Worm (Caenorhabditis elegans) whole organism, L3 larva: Measurements from ENCODE around the gene zipt-2.2.

ENCODE experiments used
- R02D3.7 ChIP-seq: fragments of 150-350 bp; optimal IDR thresholded peaks from 2 replicates; lab custom pipeline; 2014; ENCODE audit warnings: missing biosample characterization, missing genetic modification characterization
- ZK546.5 ChIP-seq: sonication (generic microtip); optimal IDR thresholded peaks from 2 replicates; lab custom pipeline; 2017; ENCODE audit warnings: missing biosample characterization, missing genetic modification characterization
- ama-1 ChIP-seq: fragments of 150-350 bp; optimal IDR thresholded peaks from 2 replicates; lab custom pipeline; 2018
- ceh-16 ChIP-seq: sonication (generic microtip); optimal IDR thresholded peaks from 2 replicates; lab custom pipeline; 2017; ENCODE audit warnings: missing biosample characterization, missing genetic modification characterization
- ceh-28 ChIP-seq: fragments of 150-350 bp; optimal IDR thresholded peaks from 2 replicates; lab custom pipeline; 2014; ENCODE audit warnings: missing biosample characterization, missing genetic modification reagents, missing genetic modification characterization
- ceh-82 ChIP-seq: fragments of 150-350 bp; optimal IDR thresholded peaks from 2 replicates; lab custom pipeline; 2014; ENCODE audit warnings: missing biosample characterization, missing genetic modification characterization
- ceh-9 ChIP-seq: sonication (generic microtip); optimal IDR thresholded peaks from 2 replicates; lab custom pipeline; 2018; ENCODE audit warnings: missing biosample characterization, missing genetic modification characterization
- egl-27 ChIP-seq: sonication (generic microtip); optimal IDR thresholded peaks from 4 replicates; lab custom pipeline; 2017; ENCODE audit warnings: missing biosample characterization, missing genetic modification reagents, missing genetic modification characterization
- egl-5 ChIP-seq: fragments of 150-350 bp; optimal IDR thresholded peaks from 2 replicates; lab custom pipeline; 2017; ENCODE audit warnings: missing biosample characterization, missing genetic modification reagents, missing genetic modification characterization, inconsistent platforms
- elt-2 ChIP-seq: sonication (generic microtip); optimal IDR thresholded peaks from 2 replicates; lab custom pipeline; 2016; ENCODE audit warnings: missing genetic modification reagents, mild to moderate bottlenecking, missing genetic modification characterization, missing compliant biosample characterization
- elt-3 ChIP-seq, 3 experiments: fragments of 150-350 bp in 1 of 3; sonication (generic microtip) in 2 of 3; optimal IDR thresholded peaks; 2 replicates in 2 of 3; 4 replicates in 1 of 3; lab custom pipeline; 2014 to 2017; ENCODE audit warnings: missing biosample characterization in 3 of 3, missing genetic modification characterization in 3 of 3
- eor-1 ChIP-seq, 2 experiments: fragments of 150-350 bp; optimal IDR thresholded peaks; 2 replicates each; lab custom pipeline; 2014 to 2018; ENCODE audit warnings: missing biosample characterization in 2 of 2, missing genetic modification characterization in 2 of 2
- fos-1 ChIP-seq: fragments of 150-350 bp; optimal IDR thresholded peaks from 2 replicates; lab custom pipeline; 2014; ENCODE audit warnings: missing biosample characterization, missing genetic modification characterization
- hmg-11 ChIP-seq: sonication (generic microtip); optimal IDR thresholded peaks from 2 replicates; lab custom pipeline; 2016; ENCODE audit warnings: missing genetic modification characterization, missing compliant biosample characterization
- jun-1 ChIP-seq: fragments of 150-350 bp; optimal IDR thresholded peaks from 2 replicates; lab custom pipeline; 2014; ENCODE audit warnings: missing biosample characterization, missing genetic modification reagents, missing genetic modification characterization
- lin-15B ChIP-seq: fragments of 150-350 bp; optimal IDR thresholded peaks from 2 replicates; lab custom pipeline; 2014; ENCODE audit warnings: missing biosample characterization, missing genetic modification characterization
- lin-39 ChIP-seq: fragments of 150-350 bp; optimal IDR thresholded peaks from 2 replicates; lab custom pipeline; 2018; ENCODE audit warnings: missing biosample characterization, missing genetic modification reagents, missing genetic modification characterization
- lsy-12 ChIP-seq: sonication (generic microtip); optimal IDR thresholded peaks from 2 replicates; lab custom pipeline; 2016; ENCODE audit warnings: mild to moderate bottlenecking, missing genetic modification characterization, missing compliant biosample characterization
- mdl-1 ChIP-seq: fragments of 150-350 bp; optimal IDR thresholded peaks from 2 replicates; lab custom pipeline; 2014; ENCODE audit warnings: missing biosample characterization, missing genetic modification characterization
- nhr-11 ChIP-seq: fragments of 150-350 bp; optimal IDR thresholded peaks from 2 replicates; lab custom pipeline; 2014; ENCODE audit warnings: missing biosample characterization, missing genetic modification characterization
- nhr-237 ChIP-seq: fragments of 150-350 bp; optimal IDR thresholded peaks from 2 replicates; lab custom pipeline; 2014; ENCODE audit warnings: missing biosample characterization, missing genetic modification characterization
- nhr-67 ChIP-seq: fragments of 150-350 bp; optimal IDR thresholded peaks from 2 replicates; lab custom pipeline; 2014; ENCODE audit warnings: missing biosample characterization, missing genetic modification characterization
- nhr-77 ChIP-seq: fragments of 150-350 bp; optimal IDR thresholded peaks from 2 replicates; lab custom pipeline; 2014; ENCODE audit warnings: missing biosample characterization, missing genetic modification characterization
- pha-4 ChIP-seq: fragments of 150-350 bp; optimal IDR thresholded peaks from 2 replicates; lab custom pipeline; 2014; ENCODE audit warnings: missing biosample characterization, missing genetic modification reagents, missing genetic modification characterization
- pqm-1 ChIP-seq: fragments of 150-350 bp; optimal IDR thresholded peaks from 2 replicates; lab custom pipeline; 2017; ENCODE audit warnings: missing biosample characterization, missing genetic modification characterization, inconsistent platforms
- skn-1 ChIP-seq: fragments of 150-350 bp; optimal IDR thresholded peaks from 2 replicates; lab custom pipeline; 2014; ENCODE audit warnings: missing biosample characterization, missing genetic modification characterization
- snpc-4 ChIP-seq: fragments of 150-350 bp; optimal IDR thresholded peaks from 2 replicates; lab custom pipeline; 2014; ENCODE audit warnings: missing biosample characterization, missing genetic modification characterization
- tbx-2 ChIP-seq: sonication (generic microtip); optimal IDR thresholded peaks from 2 replicates; lab custom pipeline; 2016; ENCODE audit warnings: mild to moderate bottlenecking, missing genetic modification characterization, missing compliant biosample characterization
- unc-39 ChIP-seq: sonication (generic microtip); optimal IDR thresholded peaks from 4 replicates; lab custom pipeline; 2017; ENCODE audit warnings: missing biosample characterization, missing genetic modification characterization
- unc-62 ChIP-seq: fragments of 150-350 bp; sonication (generic microtip); optimal IDR thresholded peaks from 4 replicates; lab custom pipeline; 2014; ENCODE audit warnings: missing biosample characterization, missing genetic modification reagents, missing genetic modification characterization
- ztf-11 ChIP-seq: fragments of 150-350 bp; optimal IDR thresholded peaks from 2 replicates; lab custom pipeline; 2014; ENCODE audit warnings: missing biosample characterization, missing genetic modification characterization
- ztf-4 ChIP-seq: fragments of 150-350 bp; optimal IDR thresholded peaks from 2 replicates; lab custom pipeline; 2014; ENCODE audit warnings: missing biosample characterization, missing genetic modification characterization

Gene zipt-2.2

DNA sequence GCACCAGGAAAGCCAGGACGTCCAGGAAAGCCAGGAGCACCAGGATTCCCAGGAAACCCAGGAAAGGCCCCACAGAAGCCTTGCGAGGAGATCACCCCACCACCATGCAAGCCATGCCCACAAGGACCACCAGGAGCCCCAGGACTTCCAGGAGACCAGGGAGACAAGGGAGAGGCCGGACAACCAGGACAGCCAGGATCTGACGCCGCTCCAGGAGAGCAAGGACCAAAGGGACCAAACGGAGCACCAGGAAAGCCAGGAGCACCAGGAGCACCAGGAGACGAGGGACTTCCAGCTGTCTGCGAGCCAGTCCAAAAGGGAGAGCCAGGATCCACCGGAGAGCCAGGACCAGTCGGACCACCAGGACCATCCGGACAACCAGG is 851 bp upstream of the zipt-2.2 start:
- TF ChIP-seq ceh-9 (tag; lab: Kevin White, UChicago): no peak
- TF ChIP-seq ceh-82 (tag; lab: Kevin White, UChicago): no peak
- no peak for TF ChIP-seq jun-1 (tag; lab: Kevin White, UChicago)
- TF ChIP-seq R02D3.7 (tag; lab: Kevin White, UChicago): no peak
- no peak for TF ChIP-seq ama-1 (lab: Kevin White, UChicago)
- TF ChIP-seq snpc-4 (tag; lab: Kevin White, UChicago): no peak
- TF ChIP-seq egl-5: no peak
- no peak for TF ChIP-seq nhr-77 (tag; lab: Kevin White, UChicago)
- TF ChIP-seq ceh-16: no peak
- TF ChIP-seq ceh-28 (tag; lab: Kevin White, UChicago): no peak
- TF ChIP-seq mdl-1 (tag; lab: Kevin White, UChicago): no peak
- TF ChIP-seq unc-39 (tag; lab: Kevin White, UChicago): no peak
- TF ChIP-seq tbx-2 (tag; lab: Kevin White, UChicago): no peak
- no peak for TF ChIP-seq egl-27 (tag; lab: Kevin White, UChicago)
- TF ChIP-seq, all 47 proteins: peak for 0

- TF ChIP-seq nhr-11 (tag; lab: Kevin White, UChicago) (no peak), ceh-9 (tag; lab: Kevin White, UChicago) (no peak), ztf-11 (tag; lab: Kevin White, UChicago) (no peak), ceh-28 (tag; lab: Kevin White, UChicago) (no peak), lin-39 (tag; lab: Kevin White, UChicago) (no peak), elt-3 (tag; optimal IDR thresholded peaks at IDR 0.05; lab: Kevin White, UChicago) (no peak), ZK546.5 (tag; lab: Kevin White, UChicago) (no peak), eor-1 (tag; optimal IDR thresholded peaks at IDR 0.05; lab: Kevin White, UChicago) (no peak), egl-27 (tag; lab: Kevin White, UChicago) (no peak)
These were observed 7.2 kb downstream of the zipt-2.2 start, which contains the start of gene srbc-70 for ce11 chrIV:4227917-4228316. TSS of gene srbc-70 (minus strand) at chrIV:4228017.

DNA sequence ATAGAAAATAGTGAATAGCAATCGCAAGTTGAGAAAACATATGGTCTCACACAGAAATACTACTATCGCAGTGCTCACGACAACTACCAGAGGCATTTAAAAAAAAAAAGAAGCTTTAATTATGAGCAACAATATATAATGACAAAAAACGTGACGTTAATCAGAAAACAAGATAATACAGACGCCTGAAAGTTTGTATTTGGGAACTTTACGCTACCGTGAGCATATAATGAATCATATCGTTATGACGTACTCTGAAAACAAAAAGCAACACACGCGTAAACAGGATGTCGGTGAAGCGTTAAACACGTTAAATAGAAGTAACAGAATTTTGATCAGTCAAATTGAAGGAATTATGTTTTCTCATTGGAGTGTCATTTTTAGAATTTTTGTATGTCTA is 9.3 kb downstream of the zipt-2.2 start, which contains the start of gene srbc-71:
Gene srbc-71 (minus strand): TSS at position 101 of the 400 bp plus-strand sequence.
- no peak for TF ChIP-seq pqm-1 (tag; lab: Kevin White, UChicago)
- TF ChIP-seq lsy-12 (tag; lab: Kevin White, UChicago): no peak
- TF ChIP-seq unc-62 (GFP tag; lab: Kevin White, UChicago): no peak
- no peak for TF ChIP-seq ztf-4 (tag; lab: Kevin White, UChicago)
- no peak for TF ChIP-seq lin-39 (tag; lab: Kevin White, UChicago)
- TF ChIP-seq nhr-237: no peak
- TF ChIP-seq lin-15B (tag; lab: Kevin White, UChicago): no peak
- no peak for TF ChIP-seq tbx-2 (tag; lab: Kevin White, UChicago)
- TF ChIP-seq hmg-11 (tag; lab: Kevin White, UChicago): no peak
- no peak for TF ChIP-seq nhr-77 (tag; lab: Kevin White, UChicago)
- no peak for TF ChIP-seq fos-1
- no peak for TF ChIP-seq R02D3.7 (tag; lab: Kevin White, UChicago)
- no peak for TF ChIP-seq snpc-4 (tag; lab: Kevin White, UChicago)

DNA sequence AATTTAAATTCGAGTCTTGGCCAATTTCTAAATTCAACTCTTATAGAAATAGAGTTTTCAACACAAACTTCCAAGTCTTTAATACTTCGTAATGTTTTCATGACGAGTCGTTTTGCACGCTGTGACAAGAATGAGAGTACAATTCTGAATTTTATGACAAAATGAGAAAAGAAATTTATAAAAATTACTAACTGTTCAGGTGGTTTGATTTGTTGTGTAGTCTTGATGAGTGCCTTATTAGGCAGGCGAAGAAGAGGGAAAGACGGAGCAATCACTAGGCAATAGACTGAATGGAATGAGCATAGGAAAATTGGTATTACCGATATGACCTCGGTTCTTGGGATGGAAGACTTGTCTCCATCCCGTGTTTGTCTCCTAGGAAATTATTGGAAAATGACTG is 15.2 kb downstream of the zipt-2.2 start, which contains the start of gene F30B5.11:
Gene F30B5.11 (minus strand): TSS at position 101 of the 400 bp plus-strand sequence.
- TF ChIP-seq skn-1 (tag; lab: Kevin White, UChicago): no peak
- TF ChIP-seq snpc-4 (tag; lab: Kevin White, UChicago): no peak
- no peak for TF ChIP-seq pqm-1 (tag; lab: Kevin White, UChicago)
- TF ChIP-seq tbx-2 (tag; lab: Kevin White, UChicago): no peak

DNA sequence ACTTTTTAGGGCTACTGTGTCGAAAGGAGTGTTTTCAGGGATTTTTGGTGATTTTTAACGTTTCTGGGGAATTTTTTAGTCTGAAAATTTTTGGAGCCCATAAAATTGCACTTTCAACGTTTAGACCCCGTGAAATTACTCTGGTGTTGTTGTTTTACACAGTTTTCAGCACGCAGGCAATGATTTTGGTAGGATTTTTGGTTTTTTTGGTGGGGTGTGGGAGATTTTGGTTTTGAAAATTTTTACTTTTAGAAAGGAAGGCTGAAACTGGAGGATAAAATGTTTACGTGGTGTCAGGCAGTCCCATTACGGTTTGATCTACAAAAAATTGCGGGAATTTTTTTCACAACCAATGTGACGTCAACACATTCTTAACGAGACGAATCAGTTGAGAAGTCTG is 16.9 kb downstream of the zipt-2.2 start:
- TF ChIP-seq elt-2: no peak
- no peak for TF ChIP-seq snpc-4 (tag; lab: Kevin White, UChicago)
- no peak for TF ChIP-seq pha-4 (tag; lab: Kevin White, UChicago)
- no peak for TF ChIP-seq nhr-67
- TF ChIP-seq egl-5: no peak
- peak; percentile 63 for TF ChIP-seq ama-1 (lab: Kevin White, UChicago)
- TF ChIP-seq, all 47 proteins: peak for 1
